Worm (Caenorhabditis elegans): Measurements from ENCODE around the gene K03A11.5.

- TF ChIP-seq unc-62 (GFP tag; optimal IDR thresholded peaks at IDR 0.05), result no peak
- no peak for TF ChIP-seq nhr-12 (tag; optimal IDR thresholded peaks at IDR 0.05)
- no peak for TF ChIP-seq ceh-82 (tag; optimal IDR thresholded peaks at IDR 0.05)
- no peak for TF ChIP-seq unc-130 (tag; optimal IDR thresholded peaks at IDR 0.05)
- no peak for TF ChIP-seq blmp-1 (tag; optimal IDR thresholded peaks at IDR 0.05)
- TF ChIP-seq nhr-237 (tag; optimal IDR thresholded peaks at IDR 0.05), result no peak
- TF ChIP-seq nhr-85 (tag), result no peak
- TF ChIP-seq lir-3 (tag; optimal IDR thresholded peaks at IDR 0.05; ENCODE audit: poor library complexity), result no peak
- no peak for TF ChIP-seq ama-1 (optimal IDR thresholded peaks at IDR 0.05)
- TF ChIP-seq pqm-1 (tag; optimal IDR thresholded peaks at IDR 0.05), result no peak
- TF ChIP-seq aly-2 (tag; optimal IDR thresholded peaks at IDR 0.05), result no peak
- no peak for TF ChIP-seq sox-4 (tag; optimal IDR thresholded peaks at IDR 0.05)
- no peak for TF ChIP-seq lin-39 (tag; optimal IDR thresholded peaks at IDR 0.05)
- TF ChIP-seq ztf-11 (tag; optimal IDR thresholded peaks at IDR 0.05), result no peak
Observed at ce11 chrX:13038791-13039190, 24.5 kb upstream of the K03A11.5 start.
